Worm (Caenorhabditis elegans): ENCODE measurements around the gene lurp-3.

lurp-3 gene

DNA sequence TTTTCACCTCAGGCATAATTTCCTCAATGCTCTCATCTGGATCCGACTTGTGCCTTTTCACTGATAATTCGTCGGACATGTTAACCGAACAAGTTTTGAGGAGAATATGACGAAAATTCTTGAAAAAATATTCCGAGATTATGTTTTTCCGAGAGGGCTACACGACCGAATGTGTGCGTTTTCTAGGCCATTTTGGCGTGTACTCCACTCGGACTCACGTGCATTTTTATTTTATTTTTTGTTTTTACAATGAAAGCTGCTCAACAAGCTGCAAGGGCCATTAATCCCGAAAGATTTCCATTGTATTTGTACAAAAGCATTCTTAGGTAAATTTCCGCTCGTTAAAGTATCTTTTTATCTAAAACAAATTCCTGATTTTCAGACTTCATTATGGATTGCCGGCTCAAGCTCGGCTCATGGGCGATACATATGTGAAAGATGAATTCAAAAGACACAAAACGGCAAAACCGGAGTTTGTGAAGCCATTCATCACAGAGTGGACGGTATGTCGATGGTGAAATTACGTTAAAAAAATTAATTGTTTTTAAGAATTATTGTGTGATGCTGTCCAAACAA, 12.7 kb downstream of the lurp-3 start, which contains the start of the genes F25H9.6 and F25H9.7 (continued):
- TF ChIP-seq mdl-1 (tag; optimal IDR thresholded peaks at IDR 0.05) = peak; percentile 37 to 96
- TF ChIP-seq nhr-77 (tag; optimal IDR thresholded peaks at IDR 0.05) = peak; percentile 41
- no peak for TF ChIP-seq zag-1 (tag; optimal IDR thresholded peaks at IDR 0.05)
- TF ChIP-seq ces-1 (GFP tag; optimal IDR thresholded peaks at IDR 0.05) = no peak
- TF ChIP-seq elt-3 (tag; optimal IDR thresholded peaks at IDR 0.05) = peak in 3 of 6 experiments; percentile 15 to 77 (median 54)
- TF ChIP-seq nhr-11 (tag; optimal IDR thresholded peaks at IDR 0.05) = peak; percentile 39
- peak; percentile 56 for TF ChIP-seq C16A3.4 (tag; optimal IDR thresholded peaks at IDR 0.05)
- TF ChIP-seq nhr-90 (tag; optimal IDR thresholded peaks at IDR 0.05; ENCODE audit: poor library complexity) = peak; percentile 98
- peak; percentile 97 for TF ChIP-seq sox-4 (tag; optimal IDR thresholded peaks at IDR 0.05)
- peak; percentile 94 for TF ChIP-seq ceh-63 (GFP tag; optimal IDR thresholded peaks at IDR 0.05)
- no peak for TF ChIP-seq pag-3 (tag; optimal IDR thresholded peaks at IDR 0.05; ENCODE audit: borderline replicate concordance, insufficient read depth)
- peak; percentile 70 to 85 (median 79) for TF ChIP-seq dpl-1 (GFP tag; optimal IDR thresholded peaks at IDR 0.05)
- TF ChIP-seq lin-14 (GFP tag; optimal IDR thresholded peaks at IDR 0.05) = peak; percentile 87
- TF ChIP-seq nhr-28 (tag; optimal IDR thresholded peaks at IDR 0.05) = no peak
- peak; percentile 51 for TF ChIP-seq skn-1 (tag; optimal IDR thresholded peaks at IDR 0.05)
- TF ChIP-seq unc-86 (tag; optimal IDR thresholded peaks at IDR 0.05) = peak; percentile 88
- peak; percentile 94 for TF ChIP-seq mab-9 (GFP tag; IDR thresholded peaks at IDR 0.05)
- peak; percentile 60 for TF ChIP-seq blmp-1 (tag; optimal IDR thresholded peaks at IDR 0.05)
- no peak for TF ChIP-seq aha-1 (tag; optimal IDR thresholded peaks at IDR 0.05)
- peak; percentile 99 for TF ChIP-seq lir-3 (tag; optimal IDR thresholded peaks at IDR 0.05; ENCODE audit: poor library complexity)
- TF ChIP-seq ztf-11 (tag; optimal IDR thresholded peaks at IDR 0.05) = peak in 1 of 2 experiments; percentile 99
- peak; percentile 85 for TF ChIP-seq lin-13 (GFP tag; optimal IDR thresholded peaks at IDR 0.05)
- TF ChIP-seq lin-15B (tag; optimal IDR thresholded peaks at IDR 0.05) = peak; percentile 66
- TF ChIP-seq tlp-1 (tag; optimal IDR thresholded peaks at IDR 0.05) = no peak
- TF ChIP-seq ztf-4 (tag; optimal IDR thresholded peaks at IDR 0.05) = peak; percentile 34
- no peak for TF ChIP-seq ama-1 (optimal IDR thresholded peaks at IDR 0.05)
- peak; percentile 47 for TF ChIP-seq unc-130 (tag; optimal IDR thresholded peaks at IDR 0.05)
- no peak for TF ChIP-seq egl-27 (tag; optimal IDR thresholded peaks at IDR 0.05)
- TF ChIP-seq lin-39 (tag; optimal IDR thresholded peaks at IDR 0.05) = peak; percentile 52
- TF ChIP-seq Y116A8C.19 (tag; optimal IDR thresholded peaks at IDR 0.05; ENCODE audit: borderline replicate concordance) = peak; percentile 98
- TF ChIP-seq mep-1 (tag; optimal IDR thresholded peaks at IDR 0.05) = peak; percentile 89
- peak; percentile 95 for TF ChIP-seq ceh-90 (tag; optimal IDR thresholded peaks at IDR 0.05)
- TF ChIP-seq F16B12.6 (tag; optimal IDR thresholded peaks at IDR 0.05) = peak; percentile 62
- TF ChIP-seq efl-1 (optimal IDR thresholded peaks at IDR 0.05) = peak; percentile 80 to 83
- TF ChIP-seq efl-1 (GFP tag; optimal IDR thresholded peaks at IDR 0.05 in 1 of 2) = peak; percentile 77 to 97
- peak; percentile 74 for TF ChIP-seq ceh-88 (GFP tag; IDR thresholded peaks at IDR 0.05)
- peak; percentile 97 for TF ChIP-seq dsc-1 (tag; optimal IDR thresholded peaks at IDR 0.05)
- TF ChIP-seq mef-2 (tag; optimal IDR thresholded peaks at IDR 0.05) = peak; percentile 52
- TF ChIP-seq irx-1 (tag; optimal IDR thresholded peaks at IDR 0.05) = peak; percentile 97
- TF ChIP-seq nhr-237 (tag; optimal IDR thresholded peaks at IDR 0.05) = no peak
- peak; percentile 96 for TF ChIP-seq fkh-8 (tag; optimal IDR thresholded peaks at IDR 0.05)
- no peak for TF ChIP-seq nhr-84 (tag; optimal IDR thresholded peaks at IDR 0.05)
- peak; percentile 93 for TF ChIP-seq nhr-19 (GFP tag; conservative IDR thresholded peaks at IDR 0.05)
- peak; percentile 100 for TF ChIP-seq rnt-1 (tag; optimal IDR thresholded peaks at IDR 0.05)
- no peak for TF ChIP-seq unc-30 (tag; optimal IDR thresholded peaks at IDR 0.05)
- TF ChIP-seq alr-1 (tag; optimal IDR thresholded peaks at IDR 0.05; ENCODE audit: borderline replicate concordance) = no peak
- TF ChIP-seq hpl-2 (GFP tag; optimal IDR thresholded peaks at IDR 0.05) = peak; percentile 27
- peak; percentile 72 for TF ChIP-seq fos-1 (tag; optimal IDR thresholded peaks at IDR 0.05)
- TF ChIP-seq ceh-8 (GFP tag; optimal IDR thresholded peaks at IDR 0.05) = peak; percentile 93
- peak; percentile 41 for TF ChIP-seq aly-2 (tag; optimal IDR thresholded peaks at IDR 0.05)
- peak; percentile 76 for TF ChIP-seq hlh-17 (GFP tag; optimal IDR thresholded peaks at IDR 0.05; ENCODE audit: borderline replicate concordance)
- TF ChIP-seq ets-5 (GFP tag; IDR thresholded peaks at IDR 0.05) = no peak
- TF ChIP-seq unc-98 (GFP tag; IDR thresholded peaks at IDR 0.05) = peak; percentile 91
